Worm (Caenorhabditis elegans) whole organism, late embryonic: ENCODE data around the gene lgc-43.

ENCODE experiments used
- ceh-45 ChIP-seq: fragments of 200-800 bp; sonication (Bioruptor generic); IDR thresholded peaks from 2 replicates; pipeline ENCODE4 v1.3.6; 2022; ENCODE audit warnings: missing genetic modification reagents, missing genetic modification characterization, missing compliant biosample characterization
- ceh-48 ChIP-seq: sonication (generic microtip); optimal IDR thresholded peaks from 2 replicates; lab custom pipeline; 2016; ENCODE audit warnings: missing genetic modification characterization, inconsistent platforms, missing compliant biosample characterization
- ceh-9 ChIP-seq: sonication (generic microtip); optimal IDR thresholded peaks from 2 replicates; lab custom pipeline; 2016; ENCODE audit warnings: mild to moderate bottlenecking, missing genetic modification characterization, inconsistent platforms, missing compliant biosample characterization
- fkh-10 ChIP-seq: fragments of 150-350 bp; optimal IDR thresholded peaks from 2 replicates; lab custom pipeline; 2014; ENCODE audit warnings: missing biosample characterization, missing genetic modification reagents, missing genetic modification characterization
- hlh-30 ChIP-seq: sonication (generic microtip); optimal IDR thresholded peaks from 2 replicates; lab custom pipeline; 2017; ENCODE audit warnings: antibody characterized with exemption, missing genetic modification characterization, missing compliant biosample characterization; ENCODE audit not compliant: insufficient read depth
- odd-2 ChIP-seq: sonication (generic microtip); optimal IDR thresholded peaks from 2 replicates; lab custom pipeline; 2017; ENCODE audit warnings: antibody characterized with exemption, mild to moderate bottlenecking, missing genetic modification characterization, missing compliant biosample characterization
- pha-4 ChIP-seq: fragments of 150-350 bp; optimal IDR thresholded peaks from 2 replicates; lab custom pipeline; 2018; ENCODE audit warnings: missing biosample characterization, missing genetic modification reagents, missing genetic modification characterization
- ttx-3 ChIP-seq: sonication (generic microtip); optimal IDR thresholded peaks from 2 replicates; lab custom pipeline; 2016; ENCODE audit warnings: missing genetic modification reagents, missing genetic modification characterization, missing compliant biosample characterization
- zip-5 ChIP-seq: sonication (generic microtip); optimal IDR thresholded peaks from 2 replicates; lab custom pipeline; 2016; ENCODE audit warnings: missing genetic modification characterization, missing compliant biosample characterization

ce11 chrIV:10565282-10565681 lies 13.2 kb upstream of the lgc-43 start:
- no peak for TF ChIP-seq ceh-45 (GFP tag; lab: Robert Waterston, UW)
- no peak for TF ChIP-seq zip-5 (tag; lab: Kevin White, UChicago)
- TF ChIP-seq ceh-48 (tag; lab: Kevin White, UChicago) = no peak
- no peak for TF ChIP-seq ceh-9 (tag; lab: Kevin White, UChicago)
- TF ChIP-seq fkh-10 (GFP tag; lab: Kevin White, UChicago) = no peak
- no peak for TF ChIP-seq ttx-3 (tag; lab: Kevin White, UChicago)
- no peak for TF ChIP-seq odd-2 (tag; lab: Kevin White, UChicago)
- TF ChIP-seq hlh-30 (tag; lab: Kevin White, UChicago) = no peak
- no peak for TF ChIP-seq pha-4 (tag; lab: Kevin White, UChicago)
